Worm (Caenorhabditis elegans): Measurements from ENCODE around the gene cnnm-1.

DNA sequence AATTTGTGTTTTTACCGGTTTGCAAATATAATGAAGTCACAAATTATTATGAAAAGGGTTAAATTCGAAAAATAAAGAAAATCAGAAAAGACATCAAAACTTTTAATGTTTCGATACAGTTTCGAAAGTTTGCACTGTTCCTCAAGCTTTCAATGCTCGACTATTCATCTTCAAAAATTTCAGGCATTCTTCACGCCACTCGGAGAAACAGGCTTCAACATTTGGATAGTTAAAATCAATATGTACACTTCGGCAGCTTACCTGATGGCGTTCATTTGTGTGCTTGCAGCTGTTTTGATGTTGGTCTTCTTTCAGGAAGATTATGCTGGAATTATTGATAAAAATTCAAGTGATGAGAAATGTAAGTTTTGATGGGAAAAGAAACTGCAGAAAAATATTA is 40.5 kb upstream of the cnnm-1 start:
- TF ChIP-seq ceh-13 (GFP tag; optimal IDR thresholded peaks at IDR 0.05) (no peak), ceh-36 (tag; optimal IDR thresholded peaks at IDR 0.05) (no peak), tbx-37 (GFP tag; conservative IDR thresholded peaks at IDR 0.05) (no peak), ama-1 (optimal IDR thresholded peaks at IDR 0.05) (no peak), scrt-1 (GFP tag; IDR thresholded peaks at IDR 0.05) (no peak)
